Fruit fly (Drosophila melanogaster): ENCODE data around the gene CG11656.
A peak's percentile ranks its signal among the peaks of the same experiment; 100 is the strongest.

Gene CG11656

dm6 chr3R:13015811-13016766 lies 6.4 kb downstream of the CG11656 start (continued):
- TF ChIP-seq CG8359 (GFP tag; optimal IDR thresholded peaks at IDR 0.05; ENCODE audit: borderline replicate concordance) (no peak), scrt (GFP tag; optimal IDR thresholded peaks at IDR 0.05) (no peak), CG7372 (GFP tag; IDR thresholded peaks at IDR 0.05) (no peak), HmgD (GFP tag; optimal IDR thresholded peaks at IDR 0.05) (peak; percentile 2), Nf-YC (tag; optimal IDR thresholded peaks at IDR 0.05) (no peak), CG14710 (tag; optimal IDR thresholded peaks at IDR 0.05) (no peak), CG2116 (GFP tag; optimal IDR thresholded peaks at IDR 0.05) (no peak), Side (GFP tag; optimal IDR thresholded peaks at IDR 0.05) (no peak), wek (GFP tag; optimal IDR thresholded peaks at IDR 0.05) (no peak), onecut (GFP tag; IDR thresholded peaks at IDR 0.05) (0 out of 2 replicates have a peak, but pooled peaks have one; percentile 4), Ets65A (GFP tag) (no peak), CG6175 (GFP tag; IDR thresholded peaks at IDR 0.05) (peak; percentile 86), NK7.1 (GFP tag; optimal IDR thresholded peaks at IDR 0.05) (no peak), CG16813 (GFP tag; IDR thresholded peaks at IDR 0.05; ENCODE audit: partially characterized antibody) (no peak), MESR4 (GFP tag; optimal IDR thresholded peaks at IDR 0.05) (no peak), sens-2 (GFP tag; IDR thresholded peaks at IDR 0.05) (no peak), Bdp1 (GFP tag; optimal IDR thresholded peaks at IDR 0.05) (no peak), Hr3 (GFP tag; optimal IDR thresholded peaks at IDR 0.05) (no peak), stc (GFP tag; IDR thresholded peaks at IDR 0.05) (no peak), yki (optimal IDR thresholded peaks at IDR 0.05) (no peak), CG16779 (GFP tag; IDR thresholded peaks at IDR 0.05) (no peak), Trl (optimal IDR thresholded peaks at IDR 0.05) (no peak), Trl (GFP tag; optimal IDR thresholded peaks at IDR 0.05) (peak; percentile 12), Dll (GFP tag; IDR thresholded peaks at IDR 0.05; ENCODE audit: partially characterized antibody) (no peak), CG3847 (GFP tag; IDR thresholded peaks at IDR 0.05) (0 out of 2 replicates have a peak, but pooled peaks have one; percentile 15), Nf-YB (GFP tag; optimal IDR thresholded peaks at IDR 0.05) (no peak), CG2202 (tag; optimal IDR thresholded peaks at IDR 0.05) (no peak), CG17568 (GFP tag; optimal IDR thresholded peaks at IDR 0.05) (no peak), CG33213 (GFP tag; optimal IDR thresholded peaks at IDR 0.05) (no peak), lab (GFP tag; optimal IDR thresholded peaks at IDR 0.05) (peak; percentile 20), CG17829 (tag; optimal IDR thresholded peaks at IDR 0.05) (no peak), Sox100B (GFP tag; optimal IDR thresholded peaks at IDR 0.05) (no peak), YL-1 (GFP tag; optimal IDR thresholded peaks at IDR 0.05) (no peak), CG15011 (GFP tag; optimal IDR thresholded peaks at IDR 0.05) (no peak), Neu2 (GFP tag; optimal IDR thresholded peaks at IDR 0.05; ENCODE audit: borderline replicate concordance) (no peak), slbo (GFP tag; IDR thresholded peaks at IDR 0.05) (no peak), Drgx (GFP tag; IDR thresholded peaks at IDR 0.05) (no peak; the same call in 1 of the 2 replicates), abd-A (tag; optimal IDR thresholded peaks at IDR 0.05) (peak; percentile 14), CG15601 (tag; optimal IDR thresholded peaks at IDR 0.05) (no peak), tna (GFP tag; IDR thresholded peaks at IDR 0.05; ENCODE audit: partially characterized antibody) (no peak), Ptx1 (GFP tag; IDR thresholded peaks at IDR 0.05) (no peak), CG7271 (tag; optimal IDR thresholded peaks at IDR 0.05) (no peak), CG30020 (tag; optimal IDR thresholded peaks at IDR 0.05) (no peak), CG14965 (GFP tag; optimal IDR thresholded peaks at IDR 0.05; ENCODE audit: borderline replicate concordance) (no peak), CG11093 (GFP tag; IDR thresholded peaks at IDR 0.05) (no peak), sima (GFP tag; optimal IDR thresholded peaks at IDR 0.05) (no peak), Hand (GFP tag; optimal IDR thresholded peaks at IDR 0.05) (no peak), CG12769 (tag; optimal IDR thresholded peaks at IDR 0.05) (peak; percentile 85), CG3407 (GFP tag; optimal IDR thresholded peaks at IDR 0.05) (no peak)

Data from whole organism, embryonic.